Worm (Caenorhabditis elegans): ENCODE results near the gene F37C12.21.
A peak's percentile ranks its signal among the peaks of the same experiment; 100 is the strongest.

The F37C12.21 gene

DNA sequence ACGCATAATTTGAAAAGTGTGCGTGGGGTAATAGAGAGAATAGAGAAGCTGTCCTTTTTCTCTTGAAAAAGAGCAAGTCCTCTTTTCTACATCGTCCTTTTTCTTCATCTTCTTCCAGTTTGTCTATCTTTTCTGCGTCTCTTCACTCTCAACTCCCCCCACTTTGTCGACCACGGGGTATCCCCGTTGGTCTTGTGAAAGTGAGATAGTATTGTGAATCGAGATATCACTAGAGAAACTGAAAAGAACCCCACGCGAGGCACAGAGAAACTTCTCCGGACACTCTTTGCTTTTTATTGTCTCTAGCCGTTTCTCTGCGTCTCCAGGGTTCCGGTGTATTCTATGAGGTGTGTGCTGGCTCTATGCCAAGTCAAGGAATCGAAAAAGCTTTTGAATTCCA, 32.5 kb upstream of the F37C12.21 start (continued):
- TF ChIP-seq hmg-1.2 (GFP tag; IDR thresholded peaks at IDR 0.05) (peak; percentile 94), chd-7 (tag; optimal IDR thresholded peaks at IDR 0.05) (peak; percentile 87), F52B5.7 (tag; optimal IDR thresholded peaks at IDR 0.05) (peak; percentile 58), hlh-12 (tag; optimal IDR thresholded peaks at IDR 0.05) (no peak), egl-44 (GFP tag; IDR thresholded peaks at IDR 0.05) (no peak), ceh-27 (GFP tag; optimal IDR thresholded peaks at IDR 0.05) (peak; percentile 83), aptf-2 (GFP tag; conservative IDR thresholded peaks at IDR 0.05) (no peak), attf-3 (GFP tag; conservative IDR thresholded peaks at IDR 0.05) (peak; percentile 49), nfya-2 (GFP tag; IDR thresholded peaks at IDR 0.05) (no peak), B0261.1 (tag; optimal IDR thresholded peaks at IDR 0.05) (no peak), ztf-28 (GFP tag; IDR thresholded peaks at IDR 0.05) (no peak), attf-6 (GFP tag; IDR thresholded peaks at IDR 0.05) (no peak), C06A6.2 (GFP tag; conservative IDR thresholded peaks at IDR 0.05) (peak; percentile 82), dpff-1 (tag; optimal IDR thresholded peaks at IDR 0.05) (no peak), efl-1 (GFP tag; optimal IDR thresholded peaks at IDR 0.05) (no peak), cebp-1 (GFP tag; IDR thresholded peaks at IDR 0.05) (no peak), cebp-1 (tag; optimal IDR thresholded peaks at IDR 0.05) (peak; percentile 88), nhr-80 (tag; optimal IDR thresholded peaks at IDR 0.05) (peak; percentile 77), Y79H2A.3 (GFP tag; conservative IDR thresholded peaks at IDR 0.05) (0 out of 2 replicates have a peak, but pooled peaks have one; percentile 44), lin-26 (GFP tag; IDR thresholded peaks at IDR 0.05) (0 out of 2 replicates have a peak, but pooled peaks have one; percentile 43), lin-35 (GFP tag; optimal IDR thresholded peaks at IDR 0.05) (peak in 1 of 3 experiments; percentile 75), snpc-1.1 (tag; optimal IDR thresholded peaks at IDR 0.05; ENCODE audit: insufficient read depth) (no peak), madf-6 (GFP tag; IDR thresholded peaks at IDR 0.05) (0 out of 2 replicates have a peak, but pooled peaks have one; percentile 18), tbp1 (GFP tag; optimal IDR thresholded peaks at IDR 0.05) (peak; percentile 51), ceh-79 (tag; optimal IDR thresholded peaks at IDR 0.05) (no peak), tbx-9 (tag; optimal IDR thresholded peaks at IDR 0.05; ENCODE audit: borderline replicate concordance) (no peak), D2030.7 (GFP tag; IDR thresholded peaks at IDR 0.05) (no peak), F10E7.11 (tag; optimal IDR thresholded peaks at IDR 0.05) (no peak), Y53F4B.3 (GFP tag; IDR thresholded peaks at IDR 0.05) (no peak), sptf-2 (GFP tag; optimal IDR thresholded peaks at IDR 0.05) (no peak), lsl-1 (GFP tag; optimal IDR thresholded peaks at IDR 0.05) (peak; percentile 3), ztf-3 (GFP tag; optimal IDR thresholded peaks at IDR 0.05) (peak; percentile 45), B0336.3 (GFP tag; IDR thresholded peaks at IDR 0.05) (peak; percentile 87), aptf-3 (GFP tag; IDR thresholded peaks at IDR 0.05) (no peak), nfya-1 (tag; optimal IDR thresholded peaks at IDR 0.05; ENCODE audit: borderline replicate concordance, insufficient read depth) (no peak), hrde-1 (tag; optimal IDR thresholded peaks at IDR 0.05; ENCODE audit: borderline replicate concordance) (no peak), nhr-179 (tag; optimal IDR thresholded peaks at IDR 0.05) (no peak), gei-17 (GFP tag; optimal IDR thresholded peaks at IDR 0.05) (peak; percentile 12), lag-1 (GFP tag; IDR thresholded peaks at IDR 0.05) (no peak), let-607 (tag; optimal IDR thresholded peaks at IDR 0.05) (peak; percentile 63 to 70), mcd-1 (GFP tag; IDR thresholded peaks at IDR 0.05) (peak; percentile 71), ztf-18 (tag; optimal IDR thresholded peaks at IDR 0.05) (peak; percentile 18), tlf-1 (GFP tag; optimal IDR thresholded peaks at IDR 0.05) (peak; percentile 60), K11D2.4 (GFP tag; IDR thresholded peaks at IDR 0.05) (peak; percentile 88), ets-4 (GFP tag; optimal IDR thresholded peaks at IDR 0.05) (peak; percentile 26), Y95B8A.8 (GFP tag; IDR thresholded peaks at IDR 0.05) (peak; percentile 66; the same call in 1 of the 2 replicates), madf-10 (tag; optimal IDR thresholded peaks at IDR 0.05) (peak; percentile 71), nhr-27 (tag; optimal IDR thresholded peaks at IDR 0.05) (no peak)

Measured in whole organism, young adult.